Worm (Caenorhabditis elegans): ENCODE measurements around the gene rga-5.

The rga-5 gene

DNA sequence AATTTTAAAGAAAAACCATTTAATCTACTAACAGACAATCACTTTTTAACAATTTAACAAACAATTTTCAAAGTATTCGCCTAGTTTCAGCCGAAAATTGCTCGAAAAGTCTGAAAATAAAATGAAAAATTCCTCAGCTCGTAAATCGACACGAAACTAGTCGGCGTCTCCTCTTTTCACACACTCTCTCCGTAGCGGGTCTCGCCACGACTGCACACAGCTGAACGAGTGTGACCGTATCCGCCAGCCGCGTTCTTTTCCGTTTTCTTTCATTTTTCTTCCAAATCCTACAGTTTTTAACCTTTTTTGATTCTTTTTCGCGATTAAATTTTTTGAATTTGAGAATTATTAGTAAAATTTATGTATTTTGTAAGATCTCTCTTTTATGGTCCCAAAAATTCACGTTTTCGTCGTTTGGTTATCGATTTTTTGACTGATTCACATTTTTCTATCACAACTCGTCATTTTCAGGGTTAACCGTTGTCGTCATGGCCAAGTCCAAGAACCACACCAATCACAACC lies 54.1 kb downstream of the rga-5 start, which contains the start of gene rpl-29 (continued):
- peak; percentile 37 for TF ChIP-seq fkh-4 (tag; optimal IDR thresholded peaks at IDR 0.05; ENCODE audit: borderline replicate concordance)
- TF ChIP-seq zip-4 (GFP tag; optimal IDR thresholded peaks at IDR 0.05) = peak; percentile 58
- TF ChIP-seq ztf-11 (tag; optimal IDR thresholded peaks at IDR 0.05) = peak in 1 of 2 experiments; percentile 64
- no peak for TF ChIP-seq nhr-12 (tag; optimal IDR thresholded peaks at IDR 0.05)
- TF ChIP-seq F16B12.6 (tag; optimal IDR thresholded peaks at IDR 0.05) = peak; percentile 18
- no peak for TF ChIP-seq nhr-28 (tag; optimal IDR thresholded peaks at IDR 0.05)
- peak; percentile 79 for TF ChIP-seq lin-39 (tag; optimal IDR thresholded peaks at IDR 0.05)
- TF ChIP-seq vab-15 (tag; optimal IDR thresholded peaks at IDR 0.05) = peak; percentile 58
- TF ChIP-seq unc-30 (tag; optimal IDR thresholded peaks at IDR 0.05) = no peak
- peak; percentile 86 for TF ChIP-seq fkh-8 (tag; optimal IDR thresholded peaks at IDR 0.05)
- peak; percentile 74 for TF ChIP-seq hpl-2 (GFP tag; optimal IDR thresholded peaks at IDR 0.05)
- TF ChIP-seq nhr-19 (GFP tag; conservative IDR thresholded peaks at IDR 0.05) = peak; percentile 92
- peak; percentile 4 for TF ChIP-seq nhr-237 (tag; optimal IDR thresholded peaks at IDR 0.05)
- no peak for TF ChIP-seq zag-1 (tag; optimal IDR thresholded peaks at IDR 0.05)
- peak; percentile 29; the same call in 1 of the 2 replicates for TF ChIP-seq unc-98 (GFP tag; IDR thresholded peaks at IDR 0.05)
- TF ChIP-seq pqm-1 (tag; optimal IDR thresholded peaks at IDR 0.05) = no peak
- TF ChIP-seq nhr-71 (tag; optimal IDR thresholded peaks at IDR 0.05) = peak; percentile 96
- TF ChIP-seq nhr-84 (tag; optimal IDR thresholded peaks at IDR 0.05) = no peak
- TF ChIP-seq aly-2 (tag; optimal IDR thresholded peaks at IDR 0.05) = peak; percentile 85
- TF ChIP-seq nhr-20 (tag; optimal IDR thresholded peaks at IDR 0.05) = peak; percentile 92
- TF ChIP-seq C34B4.2 (tag; optimal IDR thresholded peaks at IDR 0.05) = no peak
- TF ChIP-seq sox-4 (tag; optimal IDR thresholded peaks at IDR 0.05) = peak; percentile 58
- TF ChIP-seq egl-27 (tag; optimal IDR thresholded peaks at IDR 0.05) = peak in 1 of 2 experiments; percentile 30
- TF ChIP-seq C16A3.4 (tag; optimal IDR thresholded peaks at IDR 0.05) = peak; percentile 95
- no peak for TF ChIP-seq ama-1 (optimal IDR thresholded peaks at IDR 0.05)
- peak; percentile 53 for TF ChIP-seq egl-13 (tag; optimal IDR thresholded peaks at IDR 0.05)
- peak; percentile 74 to 82 (median 81) for TF ChIP-seq dpl-1 (GFP tag; optimal IDR thresholded peaks at IDR 0.05)
- peak; percentile 75 for TF ChIP-seq C04F5.9 (tag; optimal IDR thresholded peaks at IDR 0.05)
- TF ChIP-seq unc-130 (tag; optimal IDR thresholded peaks at IDR 0.05) = peak; percentile 59
- TF ChIP-seq jun-1 (tag; optimal IDR thresholded peaks at IDR 0.05) = peak; percentile 82
- peak; percentile 81 for TF ChIP-seq skn-1 (tag; optimal IDR thresholded peaks at IDR 0.05)
- no peak for TF ChIP-seq Y116A8C.19 (tag; optimal IDR thresholded peaks at IDR 0.05; ENCODE audit: borderline replicate concordance)
- peak; percentile 90 for TF ChIP-seq lin-14 (GFP tag; optimal IDR thresholded peaks at IDR 0.05)
- TF ChIP-seq tbx-2 (tag; optimal IDR thresholded peaks at IDR 0.05) = peak; percentile 91
- peak; percentile 90 for TF ChIP-seq grh-1 (GFP tag; IDR thresholded peaks at IDR 0.05)
- no peak for TF ChIP-seq hlh-4 (tag; optimal IDR thresholded peaks at IDR 0.05)
- peak; percentile 93 for TF ChIP-seq rnt-1 (tag; optimal IDR thresholded peaks at IDR 0.05)
- peak; percentile 97 for TF ChIP-seq nhr-85 (tag)
- TF ChIP-seq efl-1 (optimal IDR thresholded peaks at IDR 0.05) = peak; percentile 89 to 94
- peak; percentile 78 to 98 for TF ChIP-seq efl-1 (GFP tag; optimal IDR thresholded peaks at IDR 0.05 in 1 of 2)
- TF ChIP-seq fkh-10 (GFP tag; optimal IDR thresholded peaks at IDR 0.05) = peak; percentile 49
- peak; percentile 63 for TF ChIP-seq lin-15B (tag; optimal IDR thresholded peaks at IDR 0.05)
- TF ChIP-seq fos-1 (tag; optimal IDR thresholded peaks at IDR 0.05) = peak; percentile 88
- TF ChIP-seq pag-3 (tag; optimal IDR thresholded peaks at IDR 0.05; ENCODE audit: borderline replicate concordance, insufficient read depth) = no peak
- TF ChIP-seq nhr-11 (tag; optimal IDR thresholded peaks at IDR 0.05) = peak; percentile 63
- peak; percentile 91 for TF ChIP-seq nhr-90 (tag; optimal IDR thresholded peaks at IDR 0.05; ENCODE audit: poor library complexity)
- peak; percentile 87 for TF ChIP-seq dsc-1 (tag; optimal IDR thresholded peaks at IDR 0.05)
- TF ChIP-seq mef-2 (tag; optimal IDR thresholded peaks at IDR 0.05) = no peak
- TF ChIP-seq mep-1 (tag; optimal IDR thresholded peaks at IDR 0.05) = peak; percentile 90
- TF ChIP-seq unc-62 (GFP tag; optimal IDR thresholded peaks at IDR 0.05) = no peak
- TF ChIP-seq ceh-90 (tag; optimal IDR thresholded peaks at IDR 0.05) = peak; percentile 52
- TF ChIP-seq aha-1 (tag; optimal IDR thresholded peaks at IDR 0.05) = peak; percentile 5
- no peak for TF ChIP-seq ces-1 (GFP tag; optimal IDR thresholded peaks at IDR 0.05)
- TF ChIP-seq snu-23 (GFP tag; optimal IDR thresholded peaks at IDR 0.05) = peak; percentile 97

All from whole organism, L1 larva.